Fruit fly (Drosophila melanogaster) whole organism, embryonic: ENCODE data around the gene twe.

Experiments
- Antp ChIP-seq: fragments of 200-800 bp; sonication (Bioruptor generic); optimal IDR thresholded peaks from 3 replicates; lab custom pipeline; 2016; ENCODE audit warnings: missing biosample characterization, missing genetic modification characterization
- B-H1 ChIP-seq: fragments of 200-800 bp; sonication (Bioruptor generic); IDR thresholded peaks from 3 replicates; pipeline ENCODE4 v1.3.6; 2022; ENCODE audit warnings: missing biosample characterization, missing genetic modification characterization
- Bteb2 ChIP-seq: fragments of 200-800 bp; sonication (Bioruptor generic); optimal IDR thresholded peaks from 2 replicates; lab custom pipeline; 2016; ENCODE audit warnings: missing biosample characterization, missing genetic modification characterization
- CG10565 ChIP-seq: fragments of 200-800 bp; sonication (Bioruptor generic); optimal IDR thresholded peaks from 3 replicates; lab custom pipeline; 2016; ENCODE audit warnings: missing biosample characterization, mild to moderate bottlenecking, missing genetic modification characterization
- CG10654 ChIP-seq: fragments of 200-800 bp; sonication (Bioruptor generic); optimal IDR thresholded peaks from 2 replicates; lab custom pipeline; 2016; ENCODE audit warnings: missing biosample characterization, missing genetic modification characterization
- CG11504 ChIP-seq: fragments of 200-800 bp; sonication (Bioruptor generic); optimal IDR thresholded peaks from 3 replicates; lab custom pipeline; 2019; ENCODE audit warnings: missing biosample characterization, mild to moderate bottlenecking, missing genetic modification characterization, moderate library complexity
- CG12155 ChIP-seq: fragments of 200-800 bp; sonication (Bioruptor generic); optimal IDR thresholded peaks from 3 replicates; lab custom pipeline; 2016; ENCODE audit warnings: missing biosample characterization, missing genetic modification characterization
- CG12299 ChIP-seq: fragments of 200-800 bp; sonication (Bioruptor generic); optimal IDR thresholded peaks from 2 replicates; lab custom pipeline; 2018; ENCODE audit warnings: missing biosample characterization, mild to moderate bottlenecking, missing genetic modification characterization
- CG12659 ChIP-seq: fragments of 200-800 bp; sonication (Bioruptor generic); optimal IDR thresholded peaks from 3 replicates; lab custom pipeline; 2017; ENCODE audit warnings: mild to moderate bottlenecking, missing biosample characterization, missing genetic modification reagents, missing genetic modification characterization
- CG13775 ChIP-seq: fragments of 200-800 bp; sonication (Bioruptor generic); optimal IDR thresholded peaks from 3 replicates; lab custom pipeline; 2017; ENCODE audit warnings: missing biosample characterization, mild to moderate bottlenecking, missing genetic modification characterization
- CG15479 ChIP-seq: fragments of 200-800 bp; sonication (Bioruptor generic); optimal IDR thresholded peaks from 3 replicates; lab custom pipeline; 2019; ENCODE audit warnings: missing biosample characterization, mild to moderate bottlenecking, missing genetic modification characterization, moderate library complexity
- CG15601 ChIP-seq: fragments of 200-800 bp; sonication (Bioruptor generic); optimal IDR thresholded peaks from 3 replicates; lab custom pipeline; 2019; ENCODE audit warnings: missing biosample characterization, mild to moderate bottlenecking, missing genetic modification characterization, moderate library complexity
- CG17802 ChIP-seq: fragments of 200-800 bp; sonication (Bioruptor generic); optimal IDR thresholded peaks from 2 replicates; lab custom pipeline; 2018; ENCODE audit warnings: missing biosample characterization, mild to moderate bottlenecking, missing genetic modification characterization, moderate library complexity
- CG2116 ChIP-seq: fragments of 200-800 bp; sonication (Bioruptor generic); optimal IDR thresholded peaks from 3 replicates; lab custom pipeline; 2018; ENCODE audit warnings: missing biosample characterization, mild to moderate bottlenecking, missing genetic modification characterization
- CG31224 ChIP-seq: fragments of 200-800 bp; sonication (Bioruptor generic); IDR thresholded peaks from 2 replicates; pipeline ENCODE4 v1.3.6; 2022; ENCODE audit warnings: missing biosample characterization, missing genetic modification characterization
- CG31388 ChIP-seq: fragments of 200-800 bp; sonication (Bioruptor generic); optimal IDR thresholded peaks from 2 replicates; lab custom pipeline; 2016; ENCODE audit warnings: missing biosample characterization, missing genetic modification characterization
- CG32772 ChIP-seq: fragments of 200-800 bp; sonication (Bioruptor generic); IDR thresholded peaks from 2 replicates; pipeline ENCODE4 v1.3.6; 2022; ENCODE audit warnings: missing biosample characterization, missing genetic modification characterization
- CG4328 ChIP-seq: fragments of 200-800 bp; sonication (Bioruptor generic); optimal IDR thresholded peaks from 3 replicates; lab custom pipeline; 2017; ENCODE audit warnings: missing biosample characterization, missing genetic modification reagents, missing genetic modification characterization
- CG6254 ChIP-seq: fragments of 200-800 bp; sonication (Bioruptor generic); optimal IDR thresholded peaks from 3 replicates; lab custom pipeline; 2017; ENCODE audit warnings: mild to moderate bottlenecking, missing biosample characterization, missing genetic modification reagents, missing genetic modification characterization
- Dfd ChIP-seq, 2 experiments: fragments of >200 bp; optimal IDR thresholded peaks; 2 replicates each; lab custom pipeline; 2017; ENCODE audit warnings: missing biosample characterization in 2 of 2, missing genetic modification characterization in 2 of 2
- E2f1 ChIP-seq: fragments of 200-800 bp; sonication (Bioruptor generic); IDR thresholded peaks from 2 replicates; pipeline ENCODE4 v1.3.6; 2022; ENCODE audit warnings: missing biosample characterization, missing genetic modification characterization
- Gsc ChIP-seq: fragments of 200-800 bp; sonication (Bioruptor generic); IDR thresholded peaks from 2 replicates; pipeline ENCODE4 v1.3.6; 2022; ENCODE audit warnings: missing biosample characterization, missing genetic modification characterization
- H2.0 ChIP-seq: fragments of 200-800 bp; sonication (Bioruptor generic); IDR thresholded peaks from 2 replicates; pipeline ENCODE4 v1.3.6; 2022; ENCODE audit warnings: missing biosample characterization, missing genetic modification characterization
- Hr3 ChIP-seq: fragments of 200-800 bp; sonication (Bioruptor generic); optimal IDR thresholded peaks from 3 replicates; lab custom pipeline; 2016; ENCODE audit warnings: missing biosample characterization, missing genetic modification characterization
- Nf-YB ChIP-seq: fragments of 200-800 bp; sonication (Bioruptor generic); optimal IDR thresholded peaks from 3 replicates; lab custom pipeline; 2019; ENCODE audit warnings: missing biosample characterization, mild to moderate bottlenecking, missing genetic modification characterization, moderate library complexity
- Poxn ChIP-seq: fragments of 200-800 bp; sonication (Bioruptor generic); IDR thresholded peaks from 2 replicates; pipeline ENCODE4 v1.3.6; 2022; ENCODE audit warnings: missing biosample characterization, missing genetic modification characterization
- Rfx ChIP-seq: fragments of 200-800 bp; sonication (Bioruptor generic); IDR thresholded peaks from 2 replicates; pipeline ENCODE4 v1.3.6; 2022; ENCODE audit warnings: missing biosample characterization, missing genetic modification characterization
- Sry-β ChIP-seq: fragments of 200-800 bp; sonication (Bioruptor generic); optimal IDR thresholded peaks from 2 replicates; lab custom pipeline; 2018; ENCODE audit warnings: missing biosample characterization, mild to moderate bottlenecking, missing genetic modification characterization, moderate library complexity
- Stat92E ChIP-seq, 3 experiments: fragments of >200 bp in 2 of 3; fragments of 200-800 bp in 1 of 3; sonication (Bioruptor generic) in 1 of 3; optimal IDR thresholded peaks; 2 replicates each; lab custom pipeline; 2017 to 2019; ENCODE audit warnings: missing biosample characterization in 3 of 3, missing genetic modification characterization in 3 of 3, mild to moderate bottlenecking in 1 of 3, moderate library complexity in 1 of 3
- Usf ChIP-seq: fragments of 200-800 bp; sonication (Bioruptor generic); optimal IDR thresholded peaks from 2 replicates; lab custom pipeline; 2017; ENCODE audit warnings: missing genotype, missing biosample characterization, missing genetic modification characterization
- ash1 ChIP-seq: fragments of 200-800 bp; sonication (Bioruptor generic); optimal IDR thresholded peaks from 2 replicates; lab custom pipeline; 2018; ENCODE audit warnings: missing biosample characterization, mild to moderate bottlenecking, missing genetic modification characterization
- bbx ChIP-seq: fragments of 200-800 bp; sonication (Bioruptor generic); IDR thresholded peaks from 2 replicates; pipeline ENCODE4 v1.3.6; 2022; ENCODE audit warnings: missing biosample characterization, missing genetic modification characterization; ENCODE audit not compliant: partially characterized antibody
- bigmax ChIP-seq: fragments of 200-800 bp; sonication (Bioruptor generic); optimal IDR thresholded peaks from 2 replicates; lab custom pipeline; 2018; ENCODE audit warnings: missing biosample characterization, mild to moderate bottlenecking, missing genetic modification characterization
- cwo ChIP-seq: fragments of 200-800 bp; sonication (Bioruptor generic); optimal IDR thresholded peaks from 3 replicates; lab custom pipeline; 2017; ENCODE audit warnings: missing biosample characterization, missing genetic modification characterization, mild to moderate bottlenecking, moderate library complexity, missing genetic modification reagents
- danr ChIP-seq: fragments of 200-800 bp; sonication (Bioruptor generic); IDR thresholded peaks from 2 replicates; pipeline ENCODE4 v1.3.6; 2022; ENCODE audit warnings: missing biosample characterization, missing genetic modification characterization
- dmrt99B ChIP-seq: fragments of 200-800 bp; sonication (Bioruptor generic); optimal IDR thresholded peaks from 2 replicates; lab custom pipeline; 2018; ENCODE audit warnings: missing biosample characterization, mild to moderate bottlenecking, missing genetic modification characterization, moderate library complexity
- en ChIP-seq: fragments of 200-800 bp; sonication (Bioruptor generic); optimal IDR thresholded peaks from 2 replicates; lab custom pipeline; 2016; ENCODE audit warnings: missing biosample characterization, missing genetic modification characterization
- exex ChIP-seq: fragments of 200-800 bp; sonication (Bioruptor generic); optimal IDR thresholded peaks from 4 replicates; lab custom pipeline; 2018; ENCODE audit warnings: missing biosample characterization, mild to moderate bottlenecking, missing genetic modification characterization, moderate library complexity
- hkb ChIP-seq, 2 experiments: fragments of 200-800 bp in 1 of 2; fragments of >200 bp in 1 of 2; sonication (Bioruptor generic) in 1 of 2; IDR thresholded peaks in 1 of 2; optimal IDR thresholded peaks in 1 of 2; 2 replicates each; pipeline versions ENCODE4 v1.3.6 to Lab custom; 2017 to 2022; ENCODE audit warnings: missing biosample characterization in 1 of 2, missing genetic modification characterization in 1 of 2
- hth ChIP-seq: fragments of >200 bp; optimal IDR thresholded peaks from 2 replicates; lab custom pipeline; 2017; ENCODE audit warnings: inconsistent platforms
- kni ChIP-seq: fragments of 200-800 bp; sonication (Bioruptor generic); optimal IDR thresholded peaks from 3 replicates; lab custom pipeline; 2017; ENCODE audit warnings: mild to moderate bottlenecking, missing biosample characterization, missing genetic modification reagents, missing genetic modification characterization
- pb ChIP-seq: fragments of 200-800 bp; sonication (Bioruptor generic); optimal IDR thresholded peaks from 3 replicates; lab custom pipeline; 2016; ENCODE audit warnings: missing biosample characterization, missing genetic modification characterization
- pita ChIP-seq: fragments of 200-800 bp; sonication (Bioruptor generic); optimal IDR thresholded peaks from 2 replicates; lab custom pipeline; 2017; ENCODE audit warnings: missing biosample characterization, mild to moderate bottlenecking, missing genetic modification characterization
- ro ChIP-seq: fragments of 200-800 bp; sonication (Bioruptor generic); IDR thresholded peaks from 2 replicates; pipeline ENCODE4 v1.3.6; 2022; ENCODE audit warnings: missing biosample characterization, missing genetic modification characterization
- row ChIP-seq: fragments of 200-800 bp; sonication (Bioruptor generic); IDR thresholded peaks from 3 replicates; pipeline ENCODE4 v1.3.6; 2022; ENCODE audit warnings: missing biosample characterization, missing genetic modification characterization
- tio ChIP-seq: fragments of 200-800 bp; sonication (Bioruptor generic); optimal IDR thresholded peaks from 2 replicates; lab custom pipeline; 2017; ENCODE audit warnings: missing biosample characterization, missing genetic modification characterization, inconsistent platforms
- tna ChIP-seq: fragments of 200-800 bp; sonication (Bioruptor generic); IDR thresholded peaks from 2 replicates; pipeline ENCODE4 v1.3.6; 2022; ENCODE audit warnings: missing biosample characterization, missing genetic modification characterization; ENCODE audit not compliant: partially characterized antibody
- tx ChIP-seq: fragments of 200-800 bp; sonication (Bioruptor generic); optimal IDR thresholded peaks from 2 replicates; lab custom pipeline; 2016; ENCODE audit warnings: missing biosample characterization, missing genetic modification characterization
- unpg ChIP-seq: fragments of 200-800 bp; sonication (Bioruptor generic); optimal IDR thresholded peaks from 3 replicates; lab custom pipeline; 2018; ENCODE audit warnings: missing biosample characterization, mild to moderate bottlenecking, missing genetic modification characterization, moderate library complexity

The twe gene

dm6 chr2L:16287602-16288392 lies 26.1 kb upstream of the twe start, which contains the start of the genes crp and pkaap (continued):
- peak in 1 of 3 experiments; percentile 84 for TF ChIP-seq Stat92E (GFP tag; optimal IDR thresholded peaks at IDR 0.05; lab: Kevin White, UChicago)
- TF ChIP-seq ash1 = peak; percentile 44
- peak; percentile 74 for TF ChIP-seq unpg (GFP tag; lab: Kevin White, UChicago)
- TF ChIP-seq dmrt99B (tag; lab: Kevin White, UChicago) = no peak
- TF ChIP-seq Poxn (GFP tag; lab: Robert Waterston, UW) = no peak
- TF ChIP-seq CG13775 = peak; percentile 58
- TF ChIP-seq Usf (GFP tag; lab: Kevin White, UChicago) = peak; percentile 47
- TF ChIP-seq danr (GFP tag; lab: Robert Waterston, UW) = no peak
- no peak for TF ChIP-seq CG32772 (GFP tag; lab: Robert Waterston, UW)
- TF ChIP-seq bigmax (GFP tag; lab: Kevin White, UChicago) = peak; percentile 7
- peak; percentile 58 for TF ChIP-seq tio (GFP tag; lab: Kevin White, UChicago)
- no peak for TF ChIP-seq Rfx (GFP tag; lab: Robert Waterston, UW)
- TF ChIP-seq B-H1 = no peak
- no peak for TF ChIP-seq Gsc (GFP tag; lab: Robert Waterston, UW)
- TF ChIP-seq tna = no peak
- TF ChIP-seq kni (GFP tag; lab: Kevin White, UChicago) = no peak
- no peak for TF ChIP-seq CG31224 (GFP tag; lab: Robert Waterston, UW)
- peak; percentile 54 for TF ChIP-seq pb (GFP tag; lab: Kevin White, UChicago)
- peak; percentile 27 for TF ChIP-seq Sry-β (GFP tag; lab: Kevin White, UChicago)
- no peak for TF ChIP-seq H2.0 (GFP tag; lab: Robert Waterston, UW)
- TF ChIP-seq Antp = peak; percentile 94
- peak; percentile 76 for TF ChIP-seq CG2116 (GFP tag; lab: Kevin White, UChicago)
- peak; percentile 84 for TF ChIP-seq tx
- TF ChIP-seq CG11504 (tag; lab: Kevin White, UChicago) = no peak
- TF ChIP-seq CG15479 (GFP tag; lab: Kevin White, UChicago) = no peak
- peak; percentile 66 for TF ChIP-seq CG31388 (GFP tag; lab: Kevin White, UChicago)
- no peak for TF ChIP-seq ro (GFP tag; lab: Robert Waterston, UW)
- TF ChIP-seq E2f1 (GFP tag; lab: Robert Waterston, UW) = no peak
- TF ChIP-seq row (GFP tag; lab: Robert Waterston, UW) = no peak
- TF ChIP-seq CG6254 = peak; percentile 42
- TF ChIP-seq CG17802 (tag; lab: Kevin White, UChicago) = peak; percentile 48
- no peak for TF ChIP-seq Nf-YB (GFP tag; lab: Kevin White, UChicago)
- peak; percentile 60 for TF ChIP-seq hkb (optimal IDR thresholded peaks at IDR 0.05; lab: Kevin White, UChicago)
- no peak for TF ChIP-seq hkb (GFP tag; IDR thresholded peaks at IDR 0.05; lab: Robert Waterston, UW)
- no peak for TF ChIP-seq bbx
- peak; percentile 56 for TF ChIP-seq en (GFP tag; lab: Kevin White, UChicago)
- TF ChIP-seq CG12155 (GFP tag; lab: Kevin White, UChicago) = peak; percentile 85
- TF ChIP-seq CG10654 (GFP tag; lab: Kevin White, UChicago) = peak; percentile 82
- peak; percentile 64 for TF ChIP-seq CG12299
- peak; percentile 23 for TF ChIP-seq CG10565
- TF ChIP-seq Dfd (GFP tag; optimal IDR thresholded peaks at IDR 0.05; lab: Kevin White, UChicago) = no peak
- peak; percentile 75 for TF ChIP-seq CG15601 (tag; lab: Kevin White, UChicago)
- TF ChIP-seq CG12659 (GFP tag; lab: Kevin White, UChicago) = peak; percentile 83
- TF ChIP-seq hth = no peak
- TF ChIP-seq Bteb2 (GFP tag; lab: Kevin White, UChicago) = peak; percentile 72
- peak; percentile 59 for TF ChIP-seq cwo (GFP tag; lab: Kevin White, UChicago)
- TF ChIP-seq Hr3 (GFP tag; lab: Kevin White, UChicago) = peak; percentile 66
- peak; percentile 13 for TF ChIP-seq exex (tag; lab: Kevin White, UChicago)
- peak; percentile 98 for TF ChIP-seq pita (GFP tag; lab: Kevin White, UChicago)
- peak; percentile 68 for TF ChIP-seq CG4328
